Worm (Caenorhabditis elegans) whole organism, late embryonic: ENCODE measurements around the gene K04B12.2.
A peak's percentile ranks its signal among the peaks of the same experiment; 100 is the strongest.

Source experiments
- pag-3 ChIP-seq: sonication (generic microtip); optimal IDR thresholded peaks from 2 replicates; lab custom pipeline; 2016; ENCODE audit warnings: missing compliant biosample characterization, missing genetic modification characterization, borderline replicate concordance
- pqm-1 ChIP-seq: sonication (generic microtip); optimal IDR thresholded peaks from 2 replicates; lab custom pipeline; 2016; ENCODE audit warnings: missing genetic modification characterization, missing compliant biosample characterization
- ttx-3 ChIP-seq: sonication (generic microtip); optimal IDR thresholded peaks from 2 replicates; lab custom pipeline; 2016; ENCODE audit warnings: missing genetic modification reagents, missing genetic modification characterization, missing compliant biosample characterization

ce11 chrII:14399595-14399994 lies 38.2 kb downstream of the K04B12.2 start:
- TF ChIP-seq pag-3 (tag; lab: Kevin White, UChicago) (no peak), pqm-1 (tag; lab: Kevin White, UChicago) (no peak), ttx-3 (tag; lab: Kevin White, UChicago) (peak; percentile 25)
